Worm (Caenorhabditis elegans): Measurements from ENCODE around the gene F18C5.10.

DNA sequence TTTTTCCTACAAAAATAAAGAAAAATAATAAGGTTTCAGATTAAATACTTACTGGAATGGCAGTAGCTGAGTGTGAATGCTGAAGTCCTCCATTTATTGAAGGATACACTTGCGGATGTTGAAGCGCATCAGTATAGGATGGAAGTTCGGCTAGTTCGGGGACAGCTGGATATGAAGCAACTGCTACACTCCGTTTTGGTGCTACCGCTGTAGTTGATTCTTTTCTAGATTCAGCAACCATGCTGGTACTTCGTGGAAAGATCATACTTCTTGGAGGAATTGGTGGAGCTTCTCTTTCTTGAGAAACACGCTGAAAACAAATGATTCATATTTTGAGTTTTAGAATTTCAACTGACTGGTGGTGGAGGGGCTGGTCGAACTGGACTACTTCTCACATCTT lies 47.4 kb upstream of the F18C5.10 start:
- TF ChIP-seq pha-4 (tag; optimal IDR thresholded peaks at IDR 0.05), result no peak
- no peak for TF ChIP-seq unc-62 (GFP tag; optimal IDR thresholded peaks at IDR 0.05)
- TF ChIP-seq madf-3 (GFP tag; IDR thresholded peaks at IDR 0.05), result no peak
